Fruit fly (Drosophila melanogaster) whole organism, embryonic: ENCODE data around the gene CG15332.

Experiments used
- Abd-B ChIP-seq: fragments of 200-800 bp; sonication (Bioruptor generic); optimal IDR thresholded peaks from 2 replicates; lab custom pipeline; 2018; ENCODE audit warnings: missing biosample characterization, mild to moderate bottlenecking, missing genetic modification characterization, moderate library complexity
- Asciz ChIP-seq: fragments of 200-800 bp; sonication (Bioruptor generic); optimal IDR thresholded peaks from 2 replicates; lab custom pipeline; 2017; ENCODE audit warnings: missing biosample characterization, mild to moderate bottlenecking, missing genetic modification characterization, missing genetic modification reagents
- Bdp1 ChIP-seq: fragments of 200-800 bp; sonication (Bioruptor generic); optimal IDR thresholded peaks from 3 replicates; lab custom pipeline; 2016; ENCODE audit warnings: missing biosample characterization, missing genetic modification characterization
- CG12236 ChIP-seq: fragments of 200-800 bp; sonication (Bioruptor generic); optimal IDR thresholded peaks from 2 replicates; lab custom pipeline; 2016; ENCODE audit warnings: missing biosample characterization, missing genetic modification characterization
- CG12299 ChIP-seq: fragments of 200-800 bp; sonication (Bioruptor generic); optimal IDR thresholded peaks from 2 replicates; lab custom pipeline; 2018; ENCODE audit warnings: missing biosample characterization, mild to moderate bottlenecking, missing genetic modification characterization
- CG13123 ChIP-seq: fragments of 200-800 bp; sonication (Bioruptor generic); optimal IDR thresholded peaks from 2 replicates; lab custom pipeline; 2016; ENCODE audit warnings: missing biosample characterization, missing genetic modification characterization
- CG15479 ChIP-seq: fragments of 200-800 bp; sonication (Bioruptor generic); optimal IDR thresholded peaks from 3 replicates; lab custom pipeline; 2019; ENCODE audit warnings: missing biosample characterization, mild to moderate bottlenecking, missing genetic modification characterization, moderate library complexity
- CG16813 ChIP-seq: fragments of 200-800 bp; sonication (Bioruptor generic); IDR thresholded peaks from 3 replicates; pipeline ENCODE4 v1.3.6; 2022; ENCODE audit warnings: missing biosample characterization, missing genetic modification characterization; ENCODE audit not compliant: partially characterized antibody
- CG17385 ChIP-seq: fragments of 200-800 bp; sonication (Bioruptor generic); optimal IDR thresholded peaks from 3 replicates; lab custom pipeline; 2018; ENCODE audit warnings: missing biosample characterization, mild to moderate bottlenecking, missing genetic modification characterization
- CG1792 ChIP-seq: fragments of 200-800 bp; sonication (Bioruptor generic); optimal IDR thresholded peaks from 2 replicates; lab custom pipeline; 2016; ENCODE audit warnings: missing biosample characterization, missing genetic modification characterization
- CG18262 ChIP-seq: fragments of 200-800 bp; optimal IDR thresholded peaks from 3 replicates; lab custom pipeline; 2019; ENCODE audit warnings: missing biosample characterization, mild to moderate bottlenecking, missing genetic modification characterization, moderate library complexity
- CG1832 ChIP-seq: fragments of 200-800 bp; sonication (Bioruptor generic); optimal IDR thresholded peaks from 2 replicates; lab custom pipeline; 2017; ENCODE audit warnings: missing biosample characterization, mild to moderate bottlenecking, missing genetic modification characterization, inconsistent platforms
- CG2116 ChIP-seq: fragments of 200-800 bp; sonication (Bioruptor generic); optimal IDR thresholded peaks from 3 replicates; lab custom pipeline; 2018; ENCODE audit warnings: missing biosample characterization, mild to moderate bottlenecking, missing genetic modification characterization
- CG2678 ChIP-seq: fragments of 200-800 bp; sonication (Bioruptor generic); optimal IDR thresholded peaks from 3 replicates; lab custom pipeline; 2019; ENCODE audit warnings: missing biosample characterization, mild to moderate bottlenecking, missing genetic modification characterization, moderate library complexity
- CG2875 ChIP-seq: fragments of 200-800 bp; sonication (Bioruptor generic); optimal IDR thresholded peaks from 2 replicates; lab custom pipeline; 2017; ENCODE audit warnings: missing biosample characterization, mild to moderate bottlenecking, missing genetic modification characterization, missing genetic modification reagents
- CG3407 ChIP-seq: fragments of 200-800 bp; sonication (Bioruptor generic); optimal IDR thresholded peaks from 2 replicates; lab custom pipeline; 2018; ENCODE audit warnings: missing biosample characterization, mild to moderate bottlenecking, missing genetic modification characterization
- CG34422 ChIP-seq: fragments of 200-800 bp; sonication (Bioruptor generic); IDR thresholded peaks from 3 replicates; pipeline ENCODE4 v1.3.6; 2022; ENCODE audit warnings: missing biosample characterization, missing genetic modification characterization
- CG3726 ChIP-seq: fragments of 200-800 bp; sonication (Bioruptor generic); IDR thresholded peaks from 3 replicates; pipeline ENCODE4, ENCODE4 v1.3.6; 2022; ENCODE audit warnings: missing biosample characterization, missing genetic modification characterization
- CG4328 ChIP-seq: fragments of 200-800 bp; sonication (Bioruptor generic); optimal IDR thresholded peaks from 3 replicates; lab custom pipeline; 2017; ENCODE audit warnings: missing biosample characterization, missing genetic modification reagents, missing genetic modification characterization
- CG4404 ChIP-seq: fragments of 200-800 bp; sonication (Bioruptor generic); IDR thresholded peaks from 2 replicates; pipeline ENCODE4 v1.3.6; 2022; ENCODE audit warnings: missing biosample characterization, missing genetic modification characterization
- CG4730 ChIP-seq: fragments of 200-800 bp; sonication (Bioruptor generic); IDR thresholded peaks from 2 replicates; pipeline ENCODE4 v1.3.6; 2022; ENCODE audit warnings: missing biosample characterization, missing genetic modification characterization
- CG8281 ChIP-seq: fragments of 200-800 bp; sonication (Bioruptor generic); optimal IDR thresholded peaks from 2 replicates; lab custom pipeline; 2018; ENCODE audit warnings: missing biosample characterization, mild to moderate bottlenecking, missing genetic modification characterization, moderate library complexity
- CG8290 ChIP-seq, 3 experiments: fragments of 200-800 bp; sonication (Bioruptor generic); optimal IDR thresholded peaks; 2 replicates each; lab custom pipeline; 2016 to 2019; ENCODE audit warnings: missing biosample characterization in 3 of 3, missing genetic modification characterization in 3 of 3, mild to moderate bottlenecking in 2 of 3, moderate library complexity in 1 of 3
- D19A ChIP-seq: fragments of 200-800 bp; optimal IDR thresholded peaks from 3 replicates; lab custom pipeline; 2019; ENCODE audit warnings: missing biosample characterization, mild to moderate bottlenecking, missing genetic modification characterization, moderate library complexity
- D19B ChIP-seq: fragments of 200-800 bp; sonication (Bioruptor generic); optimal IDR thresholded peaks from 2 replicates; lab custom pipeline; 2017; ENCODE audit warnings: missing biosample characterization, mild to moderate bottlenecking, missing genetic modification characterization
- Fer1 ChIP-seq: fragments of 200-800 bp; sonication (Bioruptor generic); optimal IDR thresholded peaks from 2 replicates; lab custom pipeline; 2017; ENCODE audit warnings: missing biosample characterization, mild to moderate bottlenecking, missing genetic modification characterization
- HHEX ChIP-seq: fragments of 200-800 bp; sonication (Bioruptor generic); optimal IDR thresholded peaks from 3 replicates; lab custom pipeline; 2017; ENCODE audit warnings: missing biosample characterization, mild to moderate bottlenecking, missing genetic modification characterization, missing genetic modification reagents
- Lhr ChIP-seq: fragments of 200-800 bp; sonication (Bioruptor generic); optimal IDR thresholded peaks from 3 replicates; lab custom pipeline; 2017; ENCODE audit warnings: mild to moderate bottlenecking, missing biosample characterization, missing genetic modification reagents, missing genetic modification characterization
- MTF-1 ChIP-seq: fragments of 200-800 bp; sonication (Bioruptor generic); optimal IDR thresholded peaks from 2 replicates; lab custom pipeline; 2018; ENCODE audit warnings: missing biosample characterization, mild to moderate bottlenecking, missing genetic modification characterization, borderline replicate concordance
- NC2β ChIP-seq: fragments of 200-800 bp; sonication (Bioruptor generic); optimal IDR thresholded peaks from 2 replicates; lab custom pipeline; 2016; ENCODE audit warnings: missing biosample characterization, missing genetic modification characterization
- Oaz ChIP-seq: fragments of 200-800 bp; sonication (Bioruptor generic); IDR thresholded peaks from 2 replicates; pipeline ENCODE4 v1.3.6; 2022; ENCODE audit warnings: missing biosample characterization, missing genetic modification characterization
- Pdp1 ChIP-seq, 2 experiments: fragments of 200-800 bp; sonication (Bioruptor generic); optimal IDR thresholded peaks; 3 replicates each; lab custom pipeline; 2016; ENCODE audit warnings: missing biosample characterization in 2 of 2, missing genetic modification characterization in 2 of 2, mild to moderate bottlenecking in 1 of 2, moderate library complexity in 1 of 2
- Sry-δ ChIP-seq: fragments of 200-800 bp; sonication (Bioruptor generic); optimal IDR thresholded peaks from 2 replicates; lab custom pipeline; 2016; ENCODE audit warnings: missing biosample characterization, missing genetic modification characterization
- bcd ChIP-seq: fragments of 200-800 bp; sonication (Bioruptor generic); optimal IDR thresholded peaks from 2 replicates; lab custom pipeline; 2017; ENCODE audit warnings: missing biosample characterization, mild to moderate bottlenecking, missing genetic modification characterization
- bsh ChIP-seq, 2 experiments: fragments of 200-800 bp; sonication (Bioruptor generic); optimal IDR thresholded peaks; 2 replicates each; lab custom pipeline; 2017 to 2018; ENCODE audit warnings: mild to moderate bottlenecking in 2 of 2, missing biosample characterization in 2 of 2, missing genetic modification characterization in 2 of 2, moderate library complexity in 1 of 2
- cg ChIP-seq: fragments of 200-800 bp; sonication (Bioruptor generic); optimal IDR thresholded peaks from 3 replicates; lab custom pipeline; 2019; ENCODE audit warnings: missing biosample characterization, mild to moderate bottlenecking, missing genetic modification characterization, moderate library complexity
- ci ChIP-seq: fragments of 200-800 bp; sonication (Bioruptor generic); IDR thresholded peaks from 3 replicates; pipeline ENCODE4 v1.3.6; 2022; ENCODE audit warnings: missing biosample characterization, missing genetic modification characterization
- da ChIP-seq: fragments of 200-800 bp; sonication (Bioruptor generic); optimal IDR thresholded peaks from 2 replicates; lab custom pipeline; 2016; ENCODE audit warnings: missing biosample characterization, missing genetic modification characterization
- fd3F ChIP-seq: fragments of 200-800 bp; sonication (Bioruptor generic); optimal IDR thresholded peaks from 2 replicates; lab custom pipeline; 2018; ENCODE audit warnings: missing biosample characterization, mild to moderate bottlenecking, missing genetic modification characterization, moderate library complexity
- gro ChIP-seq: fragments of 200-800 bp; sonication (Bioruptor generic); optimal IDR thresholded peaks from 2 replicates; lab custom pipeline; 2016; ENCODE audit warnings: missing biosample characterization, missing genetic modification characterization
- hb ChIP-seq: fragments of 200-800 bp; sonication (Bioruptor generic); IDR thresholded peaks from 3 replicates; pipeline ENCODE4 v1.3.6; 2022; ENCODE audit warnings: missing biosample characterization, missing genetic modification characterization; ENCODE audit not compliant: partially characterized antibody
- kah ChIP-seq: fragments of 200-800 bp; sonication (Bioruptor generic); optimal IDR thresholded peaks from 2 replicates; lab custom pipeline; 2018; ENCODE audit warnings: missing biosample characterization, mild to moderate bottlenecking, missing genetic modification characterization
- knrl ChIP-seq: fragments of 200-800 bp; sonication (Bioruptor generic); IDR thresholded peaks from 3 replicates; pipeline ENCODE4 v1.3.6; 2022; ENCODE audit warnings: missing biosample characterization, missing genetic modification characterization; ENCODE audit not compliant: partially characterized antibody
- lmd ChIP-seq: fragments of 200-800 bp; sonication (Bioruptor generic); IDR thresholded peaks from 2 replicates; pipeline ENCODE4 v1.3.6; 2022; ENCODE audit warnings: missing biosample characterization, missing genetic modification characterization
- lola ChIP-seq, 3 experiments: fragments of >200 bp in 2 of 3; fragments of 200-800 bp in 1 of 3; sonication (Bioruptor generic) in 1 of 3; optimal IDR thresholded peaks; 2 replicates each; lab custom pipeline; 2017 to 2019; ENCODE audit warnings: missing biosample characterization in 3 of 3, missing genetic modification characterization in 3 of 3, mild to moderate bottlenecking in 1 of 3, moderate library complexity in 1 of 3
- maf-S ChIP-seq: fragments of 200-800 bp; sonication (Bioruptor generic); optimal IDR thresholded peaks from 2 replicates; lab custom pipeline; 2016; ENCODE audit warnings: missing biosample characterization, missing genetic modification characterization
- sqz ChIP-seq: fragments of 200-800 bp; sonication (Bioruptor generic); optimal IDR thresholded peaks from 3 replicates; lab custom pipeline; 2018; ENCODE audit warnings: missing biosample characterization, mild to moderate bottlenecking, missing genetic modification characterization
- trem ChIP-seq: fragments of 200-800 bp; optimal IDR thresholded peaks from 3 replicates; lab custom pipeline; 2019; ENCODE audit warnings: missing biosample characterization, mild to moderate bottlenecking, missing genetic modification characterization, moderate library complexity
- trh ChIP-seq: fragments of 200-800 bp; sonication (Bioruptor generic); optimal IDR thresholded peaks from 2 replicates; lab custom pipeline; 2016; ENCODE audit warnings: missing biosample characterization, missing genetic modification characterization
- wdn ChIP-seq: fragments of 200-800 bp; sonication (Bioruptor generic); IDR thresholded peaks from 2 replicates; pipeline ENCODE4 v1.3.6; 2022; ENCODE audit warnings: missing biosample characterization, missing genetic modification characterization

The CG15332 gene

DNA sequence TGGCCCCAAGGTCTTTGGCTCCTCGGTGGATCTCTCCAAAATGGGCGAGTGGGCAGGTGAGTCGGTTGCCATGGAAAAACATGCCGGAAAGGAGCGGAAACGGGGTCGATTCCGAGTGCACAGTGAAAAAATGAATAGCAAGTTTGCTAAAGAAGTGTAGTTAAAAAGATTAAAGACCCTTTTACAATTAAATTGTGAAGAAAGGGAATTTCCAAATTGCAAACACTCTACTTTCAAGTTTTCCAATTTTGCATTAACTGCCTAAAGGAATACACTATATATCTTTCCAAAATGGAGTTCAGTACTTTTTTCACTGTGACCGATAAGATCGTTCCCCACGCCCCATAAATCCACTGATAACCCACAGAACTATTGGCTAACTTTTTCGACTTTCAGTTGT lies 46.3 kb downstream of the CG15332 start (continued):
- TF ChIP-seq CG17385 (GFP tag; lab: Kevin White, UChicago) (peak; percentile 5), MTF-1 (GFP tag; lab: Kevin White, UChicago) (no peak), D19B (GFP tag; lab: Kevin White, UChicago) (no peak), ci (no peak), Fer1 (peak; percentile 11), CG1792 (GFP tag; lab: Kevin White, UChicago) (no peak), trem (tag; lab: Kevin White, UChicago) (no peak), hb (no peak), fd3F (GFP tag; lab: Kevin White, UChicago) (no peak), D19A (tag; lab: Kevin White, UChicago) (peak; percentile 15), Pdp1 (GFP tag; optimal IDR thresholded peaks at IDR 0.05; lab: Kevin White, UChicago) (peak in 1 of 2 experiments; percentile 9), HHEX (GFP tag; lab: Kevin White, UChicago) (peak; percentile 22), wdn (GFP tag; lab: Robert Waterston, UW) (no peak), Oaz (GFP tag; lab: Robert Waterston, UW) (no peak), lola (GFP tag; optimal IDR thresholded peaks at IDR 0.05; lab: Kevin White, UChicago) (no peak), CG3407 (no peak), CG3726 (no peak), da (GFP tag; lab: Kevin White, UChicago) (no peak), Bdp1 (GFP tag; lab: Kevin White, UChicago) (no peak), Sry-δ (GFP tag; lab: Kevin White, UChicago) (no peak), knrl (GFP tag; lab: Robert Waterston, UW) (no peak), CG8281 (tag; lab: Kevin White, UChicago) (no peak), CG12299 (tag; lab: Kevin White, UChicago) (no peak), bcd (no peak), Asciz (GFP tag; lab: Kevin White, UChicago) (no peak), Abd-B (GFP tag; lab: Kevin White, UChicago) (no peak), CG8290 (GFP tag; optimal IDR thresholded peaks at IDR 0.05; lab: Kevin White, UChicago) (no peak), CG8290 (tag; optimal IDR thresholded peaks at IDR 0.05; lab: Kevin White, UChicago) (no peak), CG1832 (no peak), gro (GFP tag; lab: Kevin White, UChicago) (no peak), CG4404 (GFP tag; lab: Robert Waterston, UW) (no peak), CG4328 (no peak), CG2116 (GFP tag; lab: Kevin White, UChicago) (no peak), CG4730 (GFP tag; lab: Robert Waterston, UW) (no peak), CG18262 (tag; lab: Kevin White, UChicago) (peak; percentile 23), maf-S (no peak), CG16813 (GFP tag; lab: Robert Waterston, UW) (no peak), CG2678 (tag; lab: Kevin White, UChicago) (no peak), kah (GFP tag; lab: Kevin White, UChicago) (no peak), CG34422 (GFP tag; lab: Robert Waterston, UW) (no peak), CG15479 (GFP tag; lab: Kevin White, UChicago) (no peak), sqz (GFP tag; lab: Kevin White, UChicago) (no peak), lmd (0 out of 2 replicates have a peak, but pooled peaks have one; percentile 33), CG13123 (GFP tag; lab: Kevin White, UChicago) (no peak), CG2875 (GFP tag; lab: Kevin White, UChicago) (no peak), NC2β (GFP tag; lab: Kevin White, UChicago) (no peak), cg (GFP tag; lab: Kevin White, UChicago) (no peak), CG12236 (GFP tag; lab: Kevin White, UChicago) (no peak), trh (GFP tag; lab: Kevin White, UChicago) (no peak), bsh (GFP tag; optimal IDR thresholded peaks at IDR 0.05; lab: Kevin White, UChicago) (peak in 1 of 2 experiments; percentile 29), Lhr (GFP tag; lab: Kevin White, UChicago) (no peak)
